Fruit fly (Drosophila melanogaster) whole organism, adult: ENCODE results near the gene me31B.
A peak's percentile ranks its signal among the peaks of the same experiment; 100 is the strongest.

ENCODE experiments used
- CG11617 ChIP-seq: fragments of 200-800 bp; sonication (Bioruptor generic); optimal IDR thresholded peaks from 2 replicates; lab custom pipeline; 2017; ENCODE audit warnings: mild to moderate bottlenecking, missing biosample characterization, missing genetic modification reagents, missing genetic modification characterization
- CG12768 ChIP-seq: fragments of 200-800 bp; sonication (Bioruptor generic); optimal IDR thresholded peaks from 2 replicates; lab custom pipeline; 2017; ENCODE audit warnings: missing biosample characterization, missing genetic modification characterization, mild to moderate bottlenecking, moderate library complexity, missing genetic modification reagents
- CG14711 ChIP-seq: fragments of 200-800 bp; sonication (Bioruptor generic); optimal IDR thresholded peaks from 2 replicates; lab custom pipeline; 2018; ENCODE audit warnings: missing biosample characterization, mild to moderate bottlenecking, missing genetic modification characterization, moderate library complexity
- CG1620 ChIP-seq: fragments of 200-800 bp; sonication (Bioruptor generic); optimal IDR thresholded peaks from 2 replicates; lab custom pipeline; 2016; ENCODE audit warnings: missing biosample characterization, missing genetic modification characterization
- CG33017 ChIP-seq: fragments of 200-800 bp; sonication (Bioruptor generic); optimal IDR thresholded peaks from 2 replicates; lab custom pipeline; 2018; ENCODE audit warnings: missing biosample characterization, mild to moderate bottlenecking, missing genetic modification characterization, moderate library complexity
- CG5204 ChIP-seq: fragments of 200-800 bp; sonication (Bioruptor generic); optimal IDR thresholded peaks from 2 replicates; lab custom pipeline; 2016; ENCODE audit warnings: missing biosample characterization, missing genetic modification characterization
- CG7045 ChIP-seq: fragments of 200-800 bp; sonication (Bioruptor generic); optimal IDR thresholded peaks from 2 replicates; lab custom pipeline; 2017; ENCODE audit warnings: missing biosample characterization, mild to moderate bottlenecking, missing genetic modification characterization
- CG7101 ChIP-seq: fragments of 200-800 bp; sonication (Bioruptor generic); optimal IDR thresholded peaks from 2 replicates; lab custom pipeline; 2018; ENCODE audit warnings: missing biosample characterization, mild to moderate bottlenecking, missing genetic modification characterization, moderate library complexity
- Clk ChIP-seq: fragments of 200-800 bp; sonication (Bioruptor generic); optimal IDR thresholded peaks from 2 replicates; lab custom pipeline; 2017; ENCODE audit warnings: missing biosample characterization, missing genetic modification characterization
- Crg-1 ChIP-seq: fragments of 200-800 bp; sonication (Bioruptor generic); optimal IDR thresholded peaks from 2 replicates; lab custom pipeline; 2016; ENCODE audit warnings: missing biosample characterization, missing genetic modification characterization
- Hr96 ChIP-seq: fragments of 200-800 bp; sonication (Bioruptor generic); optimal IDR thresholded peaks from 2 replicates; lab custom pipeline; 2016; ENCODE audit warnings: missing biosample characterization, missing genetic modification characterization
- Mnt ChIP-seq: fragments of 200-800 bp; sonication (Bioruptor generic); optimal IDR thresholded peaks from 2 replicates; lab custom pipeline; 2016; ENCODE audit warnings: missing biosample characterization, mild to moderate bottlenecking, missing genetic modification characterization
- bab1 ChIP-seq: fragments of 200-800 bp; sonication (Bioruptor generic); optimal IDR thresholded peaks from 3 replicates; lab custom pipeline; 2019; ENCODE audit warnings: missing biosample characterization, mild to moderate bottlenecking, missing genetic modification characterization, moderate library complexity
- cic ChIP-seq: fragments of 200-800 bp; sonication (Bioruptor generic); optimal IDR thresholded peaks from 2 replicates; lab custom pipeline; 2017; ENCODE audit warnings: missing biosample characterization, mild to moderate bottlenecking, missing genetic modification characterization, moderate library complexity
- cnc ChIP-seq, 2 experiments: fragments of >200 bp; optimal IDR thresholded peaks; 2 replicates each; lab custom pipeline; 2017
- kay ChIP-seq: fragments of 200-800 bp; sonication (Bioruptor generic); peaks from one replicate; lab custom pipeline; 2016; ENCODE audit warnings: missing biosample characterization, missing genetic modification characterization, borderline replicate concordance
- ovo ChIP-seq: fragments of 200-800 bp; sonication (Bioruptor generic); optimal IDR thresholded peaks from 2 replicates; lab custom pipeline; 2016; ENCODE audit warnings: missing biosample characterization, missing genetic modification characterization
- pad ChIP-seq: fragments of 200-800 bp; sonication (Bioruptor generic); optimal IDR thresholded peaks from 3 replicates; lab custom pipeline; 2017; ENCODE audit warnings: missing biosample characterization, missing genetic modification characterization, mild to moderate bottlenecking, moderate library complexity, missing genetic modification reagents
- tj ChIP-seq: fragments of 200-800 bp; sonication (Bioruptor generic); optimal IDR thresholded peaks from 3 replicates; lab custom pipeline; 2017; ENCODE audit warnings: missing biosample characterization, mild to moderate bottlenecking, missing genetic modification characterization, moderate library complexity
- toe ChIP-seq: fragments of 200-800 bp; sonication (Bioruptor generic); optimal IDR thresholded peaks from 2 replicates; lab custom pipeline; 2016; ENCODE audit warnings: missing biosample characterization, missing genetic modification characterization

Gene me31B

dm6 chr2L:10203933-10204509 lies 35.1 kb upstream of the me31B start, which contains the start of gene CG34159:
Gene CG34159 (minus strand): TSS chr2L:10204317.
- no peak for TF ChIP-seq kay (GFP tag; lab: Kevin White, UChicago)
- peak; percentile 73 for TF ChIP-seq ovo (GFP tag; lab: Kevin White, UChicago)
- no peak for TF ChIP-seq Clk (GFP tag; lab: Kevin White, UChicago)
- peak; percentile 42 for TF ChIP-seq bab1 (GFP tag; lab: Kevin White, UChicago)
- no peak for TF ChIP-seq cic (GFP tag; lab: Kevin White, UChicago)

dm6 chr2L:10205940-10206339 lies 33.2 kb upstream of the me31B start:
- no peak for TF ChIP-seq CG14711 (tag; lab: Kevin White, UChicago)

- TF ChIP-seq bab1 (GFP tag; lab: Kevin White, UChicago) = no peak
- no peak for TF ChIP-seq CG7101 (tag; lab: Kevin White, UChicago)
- TF ChIP-seq Clk (GFP tag; lab: Kevin White, UChicago) = no peak
- TF ChIP-seq kay (GFP tag; lab: Kevin White, UChicago) = no peak
- no peak for TF ChIP-seq CG1620 (GFP tag; lab: Kevin White, UChicago)
- TF ChIP-seq Mnt (GFP tag; lab: Kevin White, UChicago) = no peak
- no peak for TF ChIP-seq pad (GFP tag; lab: Kevin White, UChicago)
- no peak for TF ChIP-seq CG11617 (GFP tag; lab: Kevin White, UChicago)
- no peak for TF ChIP-seq CG33017 (tag; lab: Kevin White, UChicago)
- no peak for TF ChIP-seq CG7045 (GFP tag; lab: Kevin White, UChicago)
- no peak for TF ChIP-seq Hr96 (GFP tag; lab: Kevin White, UChicago)
- no peak for TF ChIP-seq tj
- TF ChIP-seq Crg-1 (GFP tag; lab: Kevin White, UChicago) = no peak
- TF ChIP-seq CG5204 (GFP tag; lab: Kevin White, UChicago) = no peak
- no peak for TF ChIP-seq ovo (GFP tag; lab: Kevin White, UChicago)
- no peak for TF ChIP-seq cic (GFP tag; lab: Kevin White, UChicago)
- TF ChIP-seq CG14711 (tag; lab: Kevin White, UChicago) = no peak
- TF ChIP-seq CG12768 (GFP tag; lab: Kevin White, UChicago) = no peak
- no peak for TF ChIP-seq toe (GFP tag; lab: Kevin White, UChicago)
Measured at dm6 chr2L:10206633-10207162, 32.4 kb upstream of the me31B start, which contains the start of gene Snx17. Gene Snx17 (minus strand): TSS chr2L:10206961.

dm6 chr2L:10208799-10209794 lies 30.0 kb upstream of the me31B start, which contains the start of gene CG5731:
Gene CG5731 (minus strand): TSS chr2L:10209744.
- peak; percentile 76 for TF ChIP-seq kay (GFP tag; lab: Kevin White, UChicago)
- no peak for TF ChIP-seq CG7101 (tag; lab: Kevin White, UChicago)
- no peak for TF ChIP-seq bab1 (GFP tag; lab: Kevin White, UChicago)
- no peak for TF ChIP-seq tj
- TF ChIP-seq cic (GFP tag; lab: Kevin White, UChicago) = no peak

dm6 chr2L:10210631-10211557 lies 28.2 kb upstream of the me31B start, which contains the start of the genes CG5727 and ath:
Gene CG5727 (minus strand): TSS chr2L:10210681.
Gene ath (plus strand): TSS chr2L:10211143.
- peak; percentile 11 for TF ChIP-seq CG1620 (GFP tag; lab: Kevin White, UChicago)
- TF ChIP-seq ovo (GFP tag; lab: Kevin White, UChicago) = no peak
- no peak for TF ChIP-seq cnc (optimal IDR thresholded peaks at IDR 0.05; lab: Kevin White, UChicago)
- no peak for TF ChIP-seq Hr96 (GFP tag; lab: Kevin White, UChicago)
- no peak for TF ChIP-seq bab1 (GFP tag; lab: Kevin White, UChicago)
- TF ChIP-seq CG33017 (tag; lab: Kevin White, UChicago) = no peak
- no peak for TF ChIP-seq cic (GFP tag; lab: Kevin White, UChicago)
- TF ChIP-seq Mnt (GFP tag; lab: Kevin White, UChicago) = peak; percentile 15
- no peak for TF ChIP-seq toe (GFP tag; lab: Kevin White, UChicago)
- peak; percentile 85 for TF ChIP-seq CG14711 (tag; lab: Kevin White, UChicago)
- TF ChIP-seq pad (GFP tag; lab: Kevin White, UChicago) = no peak
- TF ChIP-seq Crg-1 (GFP tag; lab: Kevin White, UChicago) = peak; percentile 11
- TF ChIP-seq CG11617 (GFP tag; lab: Kevin White, UChicago) = peak; percentile 21
- TF ChIP-seq kay (GFP tag; lab: Kevin White, UChicago) = peak; percentile 67
- TF ChIP-seq tj = no peak
- no peak for TF ChIP-seq CG7101 (tag; lab: Kevin White, UChicago)
- TF ChIP-seq CG7045 (GFP tag; lab: Kevin White, UChicago) = peak; percentile 17
